Fruit fly (Drosophila melanogaster) whole organism, adult: ENCODE data around the gene Megf8.

Source experiments
- CG11617 ChIP-seq: fragments of 200-800 bp; sonication (Bioruptor generic); optimal IDR thresholded peaks from 2 replicates; lab custom pipeline; 2017; ENCODE audit warnings: mild to moderate bottlenecking, missing biosample characterization, missing genetic modification reagents, missing genetic modification characterization
- CG1620 ChIP-seq: fragments of 200-800 bp; sonication (Bioruptor generic); optimal IDR thresholded peaks from 2 replicates; lab custom pipeline; 2016; ENCODE audit warnings: missing biosample characterization, missing genetic modification characterization
- CG5204 ChIP-seq: fragments of 200-800 bp; sonication (Bioruptor generic); optimal IDR thresholded peaks from 2 replicates; lab custom pipeline; 2016; ENCODE audit warnings: missing biosample characterization, missing genetic modification characterization
- CG7045 ChIP-seq: fragments of 200-800 bp; sonication (Bioruptor generic); optimal IDR thresholded peaks from 2 replicates; lab custom pipeline; 2017; ENCODE audit warnings: missing biosample characterization, mild to moderate bottlenecking, missing genetic modification characterization
- Clk ChIP-seq: fragments of 200-800 bp; sonication (Bioruptor generic); optimal IDR thresholded peaks from 2 replicates; lab custom pipeline; 2017; ENCODE audit warnings: missing biosample characterization, missing genetic modification characterization
- Hr96 ChIP-seq: fragments of 200-800 bp; sonication (Bioruptor generic); optimal IDR thresholded peaks from 2 replicates; lab custom pipeline; 2016; ENCODE audit warnings: missing biosample characterization, missing genetic modification characterization
- Mnt ChIP-seq: fragments of 200-800 bp; sonication (Bioruptor generic); optimal IDR thresholded peaks from 2 replicates; lab custom pipeline; 2016; ENCODE audit warnings: missing biosample characterization, mild to moderate bottlenecking, missing genetic modification characterization
- cic ChIP-seq: fragments of 200-800 bp; sonication (Bioruptor generic); optimal IDR thresholded peaks from 2 replicates; lab custom pipeline; 2017; ENCODE audit warnings: missing biosample characterization, mild to moderate bottlenecking, missing genetic modification characterization, moderate library complexity
- cnc ChIP-seq, 2 experiments: fragments of >200 bp; optimal IDR thresholded peaks; 2 replicates each; lab custom pipeline; 2017
- kay ChIP-seq: fragments of 200-800 bp; sonication (Bioruptor generic); peaks from one replicate; lab custom pipeline; 2016; ENCODE audit warnings: missing biosample characterization, missing genetic modification characterization, borderline replicate concordance
- ovo ChIP-seq: fragments of 200-800 bp; sonication (Bioruptor generic); optimal IDR thresholded peaks from 2 replicates; lab custom pipeline; 2016; ENCODE audit warnings: missing biosample characterization, missing genetic modification characterization
- tj ChIP-seq: fragments of 200-800 bp; sonication (Bioruptor generic); optimal IDR thresholded peaks from 3 replicates; lab custom pipeline; 2017; ENCODE audit warnings: missing biosample characterization, mild to moderate bottlenecking, missing genetic modification characterization, moderate library complexity
- toe ChIP-seq: fragments of 200-800 bp; sonication (Bioruptor generic); optimal IDR thresholded peaks from 2 replicates; lab custom pipeline; 2016; ENCODE audit warnings: missing biosample characterization, missing genetic modification characterization

The Megf8 gene

DNA sequence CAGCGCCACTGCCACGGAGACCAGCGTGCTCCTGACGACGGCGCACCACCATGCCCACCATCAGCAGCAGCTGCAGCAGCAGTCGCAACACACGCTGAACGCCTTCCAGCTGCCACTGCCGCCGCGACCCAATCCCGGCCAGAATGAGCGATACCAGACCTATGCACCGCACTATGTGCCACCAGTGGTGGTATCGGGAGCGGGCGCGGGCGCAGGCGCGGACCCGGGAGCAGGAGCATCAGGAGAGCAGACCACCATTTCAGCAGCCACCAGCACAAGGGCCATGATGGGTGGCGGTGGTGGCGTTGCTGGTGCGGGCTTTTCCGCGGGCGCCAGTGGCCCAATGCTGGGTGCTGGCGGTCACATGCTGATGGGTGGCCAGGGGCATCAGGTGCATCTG is 59.8 kb downstream of the Megf8 start:
- TF ChIP-seq cic (GFP tag; lab: Kevin White, UChicago) (no peak), CG11617 (no peak), cnc (optimal IDR thresholded peaks at IDR 0.05; lab: Kevin White, UChicago) (no peak), CG1620 (no peak), CG7045 (GFP tag; lab: Kevin White, UChicago) (no peak), CG5204 (GFP tag; lab: Kevin White, UChicago) (no peak), toe (GFP tag; lab: Kevin White, UChicago) (no peak), Hr96 (GFP tag; lab: Kevin White, UChicago) (no peak), tj (no peak), Clk (GFP tag; lab: Kevin White, UChicago) (no peak), Mnt (GFP tag; lab: Kevin White, UChicago) (no peak), kay (GFP tag; lab: Kevin White, UChicago) (no peak), ovo (no peak)
